In genomic region chrX:6224225-6225190, dm6 we compare ENCODE assay signal across 1 fruit fly cellular context.
TF ChIP-seq lines count a peak whose summit lies in the region.

Gene sqh, minus strand, starts transcription at chrX:6225140.

TF ChIP-seq in whole organism, embryonic, 481 proteins besides CTCF, POLR2A, EP300 and RAD21 (continued from another document and continues in another):
- TF ChIP-seq B-H2 (GFP tag; optimal IDR thresholded peaks at IDR 0.05; lab: Kevin White, UChicago) (peak; percentile 77), scrt (GFP tag; optimal IDR thresholded peaks at IDR 0.05; lab: Kevin White, UChicago) (no peak), aop (GFP tag; IDR thresholded peaks at IDR 0.05; lab: Robert Waterston, UW) (peak; percentile 56; the same call in 1 of the 2 replicates), CG4404 (GFP tag; IDR thresholded peaks at IDR 0.05; lab: Robert Waterston, UW) (peak; percentile 87), CG13287 (GFP tag; IDR thresholded peaks at IDR 0.05; lab: Robert Waterston, UW; ENCODE audit: partially characterized antibody) (peak; percentile 8; the same call in 1 of the 2 replicates), eve (GFP tag; optimal IDR thresholded peaks at IDR 0.05; lab: Kevin White, UChicago) (no peak), Ada2b (GFP tag; IDR thresholded peaks at IDR 0.05; lab: Robert Waterston, UW) (peak; percentile 87), CG7357 (GFP tag; IDR thresholded peaks at IDR 0.05; lab: Robert Waterston, UW) (peak; percentile 84), bab2 (GFP tag; optimal IDR thresholded peaks at IDR 0.05; lab: Kevin White, UChicago) (peak; percentile 23), Dip3 (GFP tag; optimal IDR thresholded peaks at IDR 0.05; lab: Kevin White, UChicago) (peak; percentile 63), cg (GFP tag; optimal IDR thresholded peaks at IDR 0.05; lab: Kevin White, UChicago) (peak; percentile 98), chm (GFP tag; IDR thresholded peaks at IDR 0.05; lab: Robert Waterston, UW) (peak; percentile 81), usp (GFP tag; optimal IDR thresholded peaks at IDR 0.05; lab: Kevin White, UChicago) (no peak), NK7.1 (GFP tag; optimal IDR thresholded peaks at IDR 0.05; lab: Kevin White, UChicago) (no peak), CG31365 (tag; optimal IDR thresholded peaks at IDR 0.05; lab: Kevin White, UChicago) (peak; percentile 50), CG17568 (GFP tag; optimal IDR thresholded peaks at IDR 0.05; lab: Kevin White, UChicago) (no peak), CG6272 (GFP tag; IDR thresholded peaks at IDR 0.05; lab: Robert Waterston, UW) (peak; percentile 87), Oli (tag; optimal IDR thresholded peaks at IDR 0.05; lab: Kevin White, UChicago) (peak; percentile 90), maf-S (GFP tag; optimal IDR thresholded peaks at IDR 0.05; lab: Kevin White, UChicago) (no peak), CG18262 (tag; optimal IDR thresholded peaks at IDR 0.05; lab: Kevin White, UChicago) (peak; percentile 86), pnt (GFP tag; optimal IDR thresholded peaks at IDR 0.05; lab: Kevin White, UChicago) (no peak), CG3995 (GFP tag; optimal IDR thresholded peaks at IDR 0.05; lab: Kevin White, UChicago) (peak; percentile 10), ken (GFP tag; IDR thresholded peaks at IDR 0.05; lab: Robert Waterston, UW) (peak; percentile 92), CG2120 (GFP tag; optimal IDR thresholded peaks at IDR 0.05; lab: Kevin White, UChicago) (peak; percentile 83), Med (GFP tag; lab: Kevin White, UChicago) (peak; percentile 94), Bteb2 (GFP tag; optimal IDR thresholded peaks at IDR 0.05; lab: Kevin White, UChicago) (peak; percentile 58), CHES-1-like (GFP tag; optimal IDR thresholded peaks at IDR 0.05; lab: Kevin White, UChicago) (no peak), CG15011 (GFP tag; optimal IDR thresholded peaks at IDR 0.05; lab: Kevin White, UChicago) (no peak), br (optimal IDR thresholded peaks at IDR 0.05; lab: Kevin White, UChicago) (no peak), Dll (GFP tag; IDR thresholded peaks at IDR 0.05; lab: Robert Waterston, UW; ENCODE audit: partially characterized antibody) (no peak), CG10462 (GFP tag; optimal IDR thresholded peaks at IDR 0.05; lab: Kevin White, UChicago) (peak; percentile 52), D (optimal IDR thresholded peaks at IDR 0.05; lab: Kevin White, UChicago) (no peak), D (GFP tag; optimal IDR thresholded peaks at IDR 0.05; lab: Kevin White, UChicago) (peak; percentile 82), CG33557 (GFP tag; optimal IDR thresholded peaks at IDR 0.05; lab: Kevin White, UChicago) (peak; percentile 82), Hr51 (GFP tag; optimal IDR thresholded peaks at IDR 0.05; lab: Kevin White, UChicago) (peak; percentile 64 to 90), gsb-n (tag; optimal IDR thresholded peaks at IDR 0.05; lab: Kevin White, UChicago) (peak; percentile 79), chinmo (GFP tag; IDR thresholded peaks at IDR 0.05; lab: Robert Waterston, UW; ENCODE audit: partially characterized antibody) (peak; percentile 77; the same call in 1 of the 4 replicates), CG10321 (GFP tag; IDR thresholded peaks at IDR 0.05; lab: Robert Waterston, UW) (peak; percentile 63; the same call in 1 of the 2 replicates), abd-A (tag; optimal IDR thresholded peaks at IDR 0.05; lab: Kevin White, UChicago) (peak; percentile 37), Adf1 (GFP tag; IDR thresholded peaks at IDR 0.05; lab: Robert Waterston, UW) (peak; percentile 64), CG10979 (tag; optimal IDR thresholded peaks at IDR 0.05; lab: Kevin White, UChicago) (peak; percentile 78), dan (GFP tag; IDR thresholded peaks at IDR 0.05; lab: Robert Waterston, UW) (peak; percentile 59; the same call in 1 of the 2 replicates), CG17829 (tag; optimal IDR thresholded peaks at IDR 0.05; lab: Kevin White, UChicago) (peak; percentile 83), Ets97D (GFP tag; optimal IDR thresholded peaks at IDR 0.05; lab: Kevin White, UChicago) (no peak), CG18476 (GFP tag; optimal IDR thresholded peaks at IDR 0.05; lab: Kevin White, UChicago) (peak; percentile 74), PHDP (tag; optimal IDR thresholded peaks at IDR 0.05; lab: Kevin White, UChicago) (peak; percentile 88), CG3163 (GFP tag; optimal IDR thresholded peaks at IDR 0.05; lab: Kevin White, UChicago) (no peak), gem (tag; optimal IDR thresholded peaks at IDR 0.05; lab: Kevin White, UChicago) (peak; percentile 92), seq (GFP tag; IDR thresholded peaks at IDR 0.05; lab: Robert Waterston, UW) (peak; percentile 92), HmgZ (tag; optimal IDR thresholded peaks at IDR 0.05; lab: Kevin White, UChicago) (peak; percentile 89), rib (GFP tag; IDR thresholded peaks at IDR 0.05; lab: Robert Waterston, UW) (peak; percentile 83; the same call in 1 of the 2 replicates), Eip74EF (GFP tag; optimal IDR thresholded peaks at IDR 0.05; lab: Kevin White, UChicago) (peak in 1 of 2 experiments; percentile 88), D19B (GFP tag; optimal IDR thresholded peaks at IDR 0.05; lab: Kevin White, UChicago) (peak; percentile 67), CG10959 (GFP tag; IDR thresholded peaks at IDR 0.05; lab: Robert Waterston, UW) (peak; percentile 66), Trl (optimal IDR thresholded peaks at IDR 0.05; lab: Kevin White, UChicago) (peak; percentile 36 to 49), Trl (GFP tag; optimal IDR thresholded peaks at IDR 0.05; lab: Kevin White, UChicago) (peak; percentile 26), Dek (tag; optimal IDR thresholded peaks at IDR 0.05; lab: Kevin White, UChicago) (peak; percentile 88), pum (GFP tag; optimal IDR thresholded peaks at IDR 0.05; lab: Kevin White, UChicago) (peak; percentile 35), Atf-2 (GFP tag; optimal IDR thresholded peaks at IDR 0.05; lab: Kevin White, UChicago) (peak; percentile 24), CG14860 (GFP tag; IDR thresholded peaks at IDR 0.05; lab: Robert Waterston, UW; ENCODE audit: partially characterized antibody) (no peak), p53 (GFP tag; optimal IDR thresholded peaks at IDR 0.05; lab: Kevin White, UChicago) (no peak), CG30431 (GFP tag; optimal IDR thresholded peaks at IDR 0.05; lab: Kevin White, UChicago) (peak; percentile 82), fd102C (GFP tag; optimal IDR thresholded peaks at IDR 0.05; lab: Kevin White, UChicago) (no peak), Oaz (GFP tag; IDR thresholded peaks at IDR 0.05; lab: Robert Waterston, UW) (peak; percentile 82), CG1024 (GFP tag; IDR thresholded peaks at IDR 0.05; lab: Robert Waterston, UW) (peak; percentile 38; the same call in 1 of the 2 replicates), ATbp (GFP tag; optimal IDR thresholded peaks at IDR 0.05; lab: Kevin White, UChicago) (peak; percentile 80), vfl (GFP tag; optimal IDR thresholded peaks at IDR 0.05; lab: Kevin White, UChicago) (peak; percentile 63), Sin3A (optimal IDR thresholded peaks at IDR 0.05; lab: Kevin White, UChicago) (no peak), Drgx (GFP tag; IDR thresholded peaks at IDR 0.05; lab: Robert Waterston, UW) (peak; percentile 92), GATAe (GFP tag; conservative IDR thresholded peaks at IDR 0.05; lab: Robert Waterston, UW) (peak; percentile 83), CG17612 (GFP tag; IDR thresholded peaks at IDR 0.05; lab: Robert Waterston, UW) (peak; percentile 61), amos (GFP tag; IDR thresholded peaks at IDR 0.05; lab: Robert Waterston, UW; ENCODE audit: partially characterized antibody) (peak; percentile 8; the same call in 1 of the 2 replicates), Myb (GFP tag; optimal IDR thresholded peaks at IDR 0.05; lab: Kevin White, UChicago) (peak; percentile 2), CG11695 (GFP tag; IDR thresholded peaks at IDR 0.05; lab: Robert Waterston, UW) (peak; percentile 91), CG42726 (GFP tag; IDR thresholded peaks at IDR 0.05; lab: Robert Waterston, UW; ENCODE audit: partially characterized antibody) (no peak), Stat92E (GFP tag; optimal IDR thresholded peaks at IDR 0.05; lab: Kevin White, UChicago) (peak in 1 of 3 experiments; percentile 95), lmd (GFP tag; IDR thresholded peaks at IDR 0.05; lab: Robert Waterston, UW) (peak; percentile 96), tgo (GFP tag; IDR thresholded peaks at IDR 0.05; lab: Robert Waterston, UW) (peak; percentile 91), CG3065 (GFP tag; optimal IDR thresholded peaks at IDR 0.05; lab: Kevin White, UChicago) (peak; percentile 12), sug (tag; optimal IDR thresholded peaks at IDR 0.05; lab: Kevin White, UChicago) (peak; percentile 86), Taf1 (GFP tag; IDR thresholded peaks at IDR 0.05; lab: Robert Waterston, UW) (peak; percentile 81; the same call in 1 of the 2 replicates), Mrtf (GFP tag; IDR thresholded peaks at IDR 0.05; lab: Robert Waterston, UW) (peak; percentile 86), CG1602 (GFP tag; optimal IDR thresholded peaks at IDR 0.05; lab: Kevin White, UChicago) (peak; percentile 68), Dip2 (GFP tag; IDR thresholded peaks at IDR 0.05; lab: Robert Waterston, UW) (peak; percentile 48; the same call in 1 of the 2 replicates), slou (GFP tag; optimal IDR thresholded peaks at IDR 0.05; lab: Kevin White, UChicago) (peak; percentile 72), jigr1 (GFP tag; IDR thresholded peaks at IDR 0.05; lab: Robert Waterston, UW) (peak; percentile 85), run (tag; optimal IDR thresholded peaks at IDR 0.05; lab: Kevin White, UChicago) (peak; percentile 47), dmrt11E (tag; optimal IDR thresholded peaks at IDR 0.05; lab: Kevin White, UChicago) (peak; percentile 84), Neu2 (GFP tag; optimal IDR thresholded peaks at IDR 0.05; lab: Kevin White, UChicago; ENCODE audit: borderline replicate concordance) (no peak), Rx (GFP tag; IDR thresholded peaks at IDR 0.05; lab: Robert Waterston, UW) (peak; percentile 74), CG10274 (GFP tag; optimal IDR thresholded peaks at IDR 0.05; lab: Kevin White, UChicago) (peak; percentile 69), ac (GFP tag; optimal IDR thresholded peaks at IDR 0.05; lab: Kevin White, UChicago) (peak; percentile 65), da (GFP tag; optimal IDR thresholded peaks at IDR 0.05; lab: Kevin White, UChicago) (no peak), wdn (GFP tag; IDR thresholded peaks at IDR 0.05; lab: Robert Waterston, UW) (peak; percentile 85), Nf-YC (tag; optimal IDR thresholded peaks at IDR 0.05; lab: Kevin White, UChicago) (peak; percentile 84), CG2129 (GFP tag; IDR thresholded peaks at IDR 0.05; lab: Robert Waterston, UW; ENCODE audit: partially characterized antibody) (no peak), tup (GFP tag; optimal IDR thresholded peaks at IDR 0.05; lab: Kevin White, UChicago) (peak; percentile 47), CG7839 (tag; optimal IDR thresholded peaks at IDR 0.05; lab: Kevin White, UChicago) (peak; percentile 92), ind (GFP tag; optimal IDR thresholded peaks at IDR 0.05; lab: Kevin White, UChicago) (peak; percentile 82), exex (tag; optimal IDR thresholded peaks at IDR 0.05; lab: Kevin White, UChicago) (peak; percentile 57), CG1233 (GFP tag; optimal IDR thresholded peaks at IDR 0.05; lab: Kevin White, UChicago) (peak; percentile 84), dati (GFP tag; IDR thresholded peaks at IDR 0.05; lab: Robert Waterston, UW) (peak; percentile 26; the same call in 1 of the 2 replicates), Lim3 (GFP tag; IDR thresholded peaks at IDR 0.05; lab: Robert Waterston, UW) (peak; percentile 84), sens-2 (GFP tag; IDR thresholded peaks at IDR 0.05; lab: Robert Waterston, UW) (peak; percentile 70), az2 (GFP tag; optimal IDR thresholded peaks at IDR 0.05; lab: Kevin White, UChicago) (peak; percentile 85), pb (GFP tag; optimal IDR thresholded peaks at IDR 0.05; lab: Kevin White, UChicago) (no peak), ems (GFP tag; optimal IDR thresholded peaks at IDR 0.05; lab: Kevin White, UChicago) (peak; percentile 60), D19A (tag; optimal IDR thresholded peaks at IDR 0.05; lab: Kevin White, UChicago) (peak; percentile 83), CG9876 (GFP tag; optimal IDR thresholded peaks at IDR 0.05; lab: Kevin White, UChicago) (no peak), CG8388 (GFP tag; optimal IDR thresholded peaks at IDR 0.05; lab: Kevin White, UChicago) (peak; percentile 81), CG2889 (GFP tag; IDR thresholded peaks at IDR 0.05; lab: Robert Waterston, UW) (peak; percentile 87), CG11696 (GFP tag; IDR thresholded peaks at IDR 0.05; lab: Robert Waterston, UW) (peak; percentile 51; the same call in 1 of the 2 replicates), Xrp1 (GFP tag; IDR thresholded peaks at IDR 0.05; lab: Robert Waterston, UW) (peak; percentile 91), CG16779 (GFP tag; IDR thresholded peaks at IDR 0.05; lab: Robert Waterston, UW) (peak; percentile 60; the same call in 1 of the 2 replicates), CG4730 (GFP tag; IDR thresholded peaks at IDR 0.05; lab: Robert Waterston, UW) (peak; percentile 84), CG10366 (GFP tag; IDR thresholded peaks at IDR 0.05; lab: Robert Waterston, UW) (peak; percentile 89), knrl (GFP tag; IDR thresholded peaks at IDR 0.05; lab: Robert Waterston, UW; ENCODE audit: partially characterized antibody) (0 out of 3 replicates have a peak, but pooled peaks have one; percentile 15), C15 (GFP tag; IDR thresholded peaks at IDR 0.05; lab: Robert Waterston, UW) (peak; percentile 78), MBD-R2 (GFP tag; IDR thresholded peaks at IDR 0.05; lab: Robert Waterston, UW) (peak; percentile 68), NfI (GFP tag; optimal IDR thresholded peaks at IDR 0.05; lab: Kevin White, UChicago) (peak; percentile 89), twi (tag; optimal IDR thresholded peaks at IDR 0.05; lab: Kevin White, UChicago) (peak; percentile 84), ttk (GFP tag; IDR thresholded peaks at IDR 0.05; lab: Robert Waterston, UW) (peak; percentile 84), CG1647 (GFP tag; optimal IDR thresholded peaks at IDR 0.05; lab: Kevin White, UChicago) (peak; percentile 58), sc (optimal IDR thresholded peaks at IDR 0.05; lab: Kevin White, UChicago) (no peak), sc (GFP tag; optimal IDR thresholded peaks at IDR 0.05; lab: Kevin White, UChicago) (peak; percentile 72), CG1832 (GFP tag; optimal IDR thresholded peaks at IDR 0.05; lab: Kevin White, UChicago) (no peak), zen2 (GFP tag; IDR thresholded peaks at IDR 0.05; lab: Robert Waterston, UW; ENCODE audit: partially characterized antibody) (no peak), Nf-YA (GFP tag; IDR thresholded peaks at IDR 0.05; lab: Robert Waterston, UW) (peak; percentile 79), oc (tag; optimal IDR thresholded peaks at IDR 0.05; lab: Kevin White, UChicago) (no peak), chn (GFP tag; optimal IDR thresholded peaks at IDR 0.05; lab: Kevin White, UChicago) (peak; percentile 69)
